Worm (Caenorhabditis elegans): ENCODE results near the gene ubc-15.

ce11 chrII:2867701-2868100 lies 45.7 kb downstream of the ubc-15 start, which contains the start of gene Y110A2AL.2:
- TF ChIP-seq zag-1 (tag; optimal IDR thresholded peaks at IDR 0.05), result no peak
- no peak for TF ChIP-seq unc-130 (tag; optimal IDR thresholded peaks at IDR 0.05)
- TF ChIP-seq lin-39 (tag; optimal IDR thresholded peaks at IDR 0.05), result no peak
- no peak for TF ChIP-seq snpc-4 (tag; optimal IDR thresholded peaks at IDR 0.05)
- TF ChIP-seq efl-3 (GFP tag; optimal IDR thresholded peaks at IDR 0.05), result no peak
- TF ChIP-seq irx-1 (tag; optimal IDR thresholded peaks at IDR 0.05), result no peak

Measured in whole organism, L1 larva.